Worm (Caenorhabditis elegans) whole organism, late embryonic: Measurements from ENCODE around the gene lea-1.

Experiments
- fkh-6 ChIP-seq: sonication (generic microtip); optimal IDR thresholded peaks from 2 replicates; lab custom pipeline; 2016; ENCODE audit warnings: missing genetic modification characterization, missing compliant biosample characterization
- nhr-11 ChIP-seq: fragments of 150-350 bp; optimal IDR thresholded peaks from 2 replicates; lab custom pipeline; 2014; ENCODE audit warnings: missing biosample characterization, missing genetic modification characterization
- pha-2 ChIP-seq: sonication (generic microtip); optimal IDR thresholded peaks from 2 replicates; lab custom pipeline; 2017; ENCODE audit warnings: mild to moderate bottlenecking, missing genetic modification characterization, missing compliant biosample characterization

- TF ChIP-seq pha-2 (tag; lab: Kevin White, UChicago), result no peak
- TF ChIP-seq nhr-11 (tag; lab: Kevin White, UChicago), result no peak
- TF ChIP-seq fkh-6 (tag; lab: Kevin White, UChicago), result no peak
Observed at ce11 chrV:10000760-10001159, 11.0 kb upstream of the lea-1 start, which contains the start of gene K08H10.10.
